Fruit fly (Drosophila melanogaster) Kc167 (cell line): ENCODE data around the gene atms.

ENCODE experiments used
- Myc ChIP-seq: fragments of >200 bp; optimal IDR thresholded peaks from 2 replicates; lab custom pipeline; 2017; ENCODE audit warnings: missing external identifiers
- Sin3A ChIP-seq: fragments of >200 bp; optimal IDR thresholded peaks from 2 replicates; lab custom pipeline; 2018; ENCODE audit warnings: missing external identifiers
- insv ChIP-seq: fragments of >200 bp; optimal IDR thresholded peaks from 3 replicates; lab custom pipeline; 2018; ENCODE audit warnings: missing external identifiers
- psq ChIP-seq: fragments of >200 bp; optimal IDR thresholded peaks from 2 replicates; lab custom pipeline; 2017; ENCODE audit warnings: missing external identifiers
- ttk ChIP-seq: sonication (Bioruptor generic); optimal IDR thresholded peaks from 2 replicates; lab custom pipeline; 2017; ENCODE audit warnings: missing external identifiers

dm6 chr3R:4816018-4816417 lies 66.2 kb downstream of the atms start, which contains the start of gene BBS5:
- TF ChIP-seq insv (no peak), psq (no peak), Myc (lab: Kevin White, UChicago) (no peak), Sin3A (lab: Kevin White, UChicago) (no peak), ttk (lab: Kevin White, UChicago) (no peak)
